Worm (Caenorhabditis elegans): Measurements from ENCODE around the gene col-187.

DNA sequence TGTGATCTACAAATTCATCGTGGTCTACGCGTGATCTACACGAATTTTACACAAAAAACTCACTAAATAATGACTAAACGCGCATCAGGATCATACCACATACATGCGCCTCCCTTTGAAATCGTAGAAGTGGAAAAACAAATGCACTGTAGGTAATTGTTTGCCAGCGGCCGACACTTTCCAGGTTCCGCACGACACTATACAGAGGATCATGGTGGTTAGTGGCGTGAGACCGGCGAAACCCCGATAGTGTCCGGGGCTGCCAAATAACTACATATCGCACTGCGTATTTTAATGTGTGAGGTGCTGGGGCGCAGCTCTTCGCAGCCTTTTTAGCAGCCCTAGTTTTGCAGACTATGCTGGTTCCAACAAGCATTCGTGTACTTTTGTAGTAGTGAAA lies 6.0 kb downstream of the col-187 start:
- TF ChIP-seq ztf-11 (tag; optimal IDR thresholded peaks at IDR 0.05) (no peak), nhr-11 (tag; optimal IDR thresholded peaks at IDR 0.05) (no peak)

Data from whole organism, L1 larva.